Fruit fly (Drosophila melanogaster) whole organism, prepupa: ENCODE measurements around the gene mRpL37.

ENCODE experiments used
- Blimp-1 ChIP-seq: fragments of 200-800 bp; sonication (Bioruptor generic); optimal IDR thresholded peaks from 3 replicates; lab custom pipeline; 2017; ENCODE audit warnings: missing biosample characterization, missing genetic modification characterization, mild to moderate bottlenecking, moderate library complexity, missing genetic modification reagents
- CG11762 ChIP-seq: fragments of 200-800 bp; sonication (Bioruptor generic); optimal IDR thresholded peaks from 3 replicates; lab custom pipeline; 2016; ENCODE audit warnings: missing biosample characterization, missing genetic modification characterization; ENCODE audit not compliant: insufficient read depth
- CG34406 ChIP-seq: fragments of 200-800 bp; sonication (Bioruptor generic); optimal IDR thresholded peaks from 3 replicates; lab custom pipeline; 2016; ENCODE audit warnings: missing biosample characterization, missing genetic modification characterization
- CG4318 ChIP-seq: fragments of 200-800 bp; sonication (Bioruptor generic); optimal IDR thresholded peaks from 3 replicates; lab custom pipeline; 2017; ENCODE audit warnings: missing biosample characterization, mild to moderate bottlenecking, missing genetic modification characterization
- CG9139 ChIP-seq: fragments of 200-800 bp; sonication (Bioruptor generic); optimal IDR thresholded peaks from 3 replicates; lab custom pipeline; 2017; ENCODE audit warnings: missing biosample characterization, mild to moderate bottlenecking, missing genetic modification characterization
- Eip78C ChIP-seq: fragments of 200-800 bp; sonication (Bioruptor generic); peaks from one replicate; lab custom pipeline; 2016; ENCODE audit warnings: missing biosample characterization, missing genetic modification characterization
- Hr39 ChIP-seq: fragments of 200-800 bp; sonication (Bioruptor generic); optimal IDR thresholded peaks from 2 replicates; lab custom pipeline; 2016; ENCODE audit warnings: missing biosample characterization, missing genetic modification characterization
- Lpt ChIP-seq: fragments of 200-800 bp; sonication (Bioruptor generic); optimal IDR thresholded peaks from 3 replicates; lab custom pipeline; 2016; ENCODE audit warnings: missing biosample characterization, missing genetic modification characterization
- Sox102F ChIP-seq: fragments of 200-800 bp; sonication (Bioruptor generic); optimal IDR thresholded peaks from 2 replicates; lab custom pipeline; 2016; ENCODE audit warnings: missing biosample characterization, mild to moderate bottlenecking, missing genetic modification characterization
- cyc ChIP-seq: fragments of 200-800 bp; sonication (Bioruptor generic); optimal IDR thresholded peaks from 3 replicates; lab custom pipeline; 2016; ENCODE audit warnings: missing biosample characterization, missing genetic modification characterization
- dsx ChIP-seq: fragments of 200-800 bp; optimal IDR thresholded peaks from 3 replicates; lab custom pipeline; 2019; ENCODE audit warnings: missing biosample characterization, mild to moderate bottlenecking, missing genetic modification characterization, moderate library complexity; ENCODE audit not compliant: poor library complexity, severe bottlenecking
- ss ChIP-seq, 2 experiments: fragments of 200-800 bp; sonication (Bioruptor generic); optimal IDR thresholded peaks; 2 replicates in 1 of 2; 3 replicates in 1 of 2; lab custom pipeline; 2017 to 2018; ENCODE audit warnings: mild to moderate bottlenecking in 2 of 2, missing biosample characterization in 2 of 2, missing genetic modification characterization in 2 of 2, moderate library complexity in 1 of 2
- vri ChIP-seq: fragments of 200-800 bp; sonication (Bioruptor generic); optimal IDR thresholded peaks from 3 replicates; lab custom pipeline; 2016; ENCODE audit warnings: missing biosample characterization, mild to moderate bottlenecking, missing genetic modification characterization

DNA sequence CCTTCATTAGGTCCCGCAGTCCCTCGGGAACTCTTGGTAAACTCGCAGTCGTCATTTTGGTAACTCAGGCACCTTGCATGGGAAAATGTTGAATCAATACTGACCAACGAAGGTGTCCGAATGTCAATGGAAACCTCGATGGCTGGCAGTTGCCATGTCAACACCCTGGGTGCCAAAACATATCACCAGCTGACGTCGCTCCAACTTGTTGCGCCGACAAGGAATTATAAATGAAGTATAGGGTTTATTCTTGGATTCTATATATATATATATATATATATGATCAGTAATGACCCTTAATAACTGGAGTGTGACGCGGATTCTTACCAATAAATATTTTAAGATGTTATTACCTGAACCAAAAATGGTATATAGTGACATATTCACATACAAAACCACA is 20.0 kb upstream of the mRpL37 start, which contains the start of gene CG14692:
- no peak for TF ChIP-seq CG11762 (GFP tag; lab: Kevin White, UChicago)
- TF ChIP-seq CG34406 (GFP tag; lab: Kevin White, UChicago) = no peak
- TF ChIP-seq CG4318 = no peak
- TF ChIP-seq vri (GFP tag; lab: Kevin White, UChicago) = no peak
- TF ChIP-seq Lpt = no peak
- no peak for TF ChIP-seq Sox102F (GFP tag; lab: Kevin White, UChicago)
- TF ChIP-seq Eip78C (GFP tag; lab: Kevin White, UChicago) = no peak
- no peak for TF ChIP-seq Hr39 (GFP tag; lab: Kevin White, UChicago)
- TF ChIP-seq ss (GFP tag; optimal IDR thresholded peaks at IDR 0.05; lab: Kevin White, UChicago) = no peak
- TF ChIP-seq CG9139 (GFP tag; lab: Kevin White, UChicago) = no peak
- no peak for TF ChIP-seq Blimp-1 (GFP tag; lab: Kevin White, UChicago)
- no peak for TF ChIP-seq cyc (GFP tag; lab: Kevin White, UChicago)
- TF ChIP-seq dsx (GFP tag; lab: Kevin White, UChicago) = no peak
